Fruit fly (Drosophila melanogaster) whole organism, pupa: Measurements from ENCODE around the gene CG4768.

Experiments
- CG10348 ChIP-seq: fragments of 200-800 bp; sonication (Bioruptor generic); IDR thresholded peaks from 2 replicates; pipeline ENCODE4 v1.3.6; 2022; ENCODE audit warnings: missing biosample characterization, missing genetic modification characterization
- CG12605 ChIP-seq: fragments of 200-800 bp; sonication (Bioruptor generic); IDR thresholded peaks from 2 replicates; pipeline ENCODE4 v1.3.6; 2022; ENCODE audit warnings: missing biosample characterization, missing genetic modification characterization
- CG13204 ChIP-seq: fragments of 200-800 bp; sonication (Bioruptor generic); optimal IDR thresholded peaks from 2 replicates; lab custom pipeline; 2018; ENCODE audit warnings: missing biosample characterization, mild to moderate bottlenecking, missing genetic modification characterization, moderate library complexity
- CG14655 ChIP-seq: fragments of 200-800 bp; sonication (Bioruptor generic); optimal IDR thresholded peaks from 3 replicates; lab custom pipeline; 2017; ENCODE audit warnings: mild to moderate bottlenecking, missing biosample characterization, missing genetic modification reagents, missing genetic modification characterization
- CG15710 ChIP-seq: fragments of 200-800 bp; sonication (Bioruptor generic); optimal IDR thresholded peaks from 2 replicates; lab custom pipeline; 2018; ENCODE audit warnings: missing biosample characterization, mild to moderate bottlenecking, missing genetic modification characterization, moderate library complexity
- CG17806 ChIP-seq: fragments of 200-800 bp; sonication (Bioruptor generic); optimal IDR thresholded peaks from 2 replicates; lab custom pipeline; 2018; ENCODE audit warnings: missing biosample characterization, mild to moderate bottlenecking, missing genetic modification characterization, moderate library complexity
- CG32121 ChIP-seq: fragments of 200-800 bp; sonication (Bioruptor generic); IDR thresholded peaks from 2 replicates; pipeline ENCODE4 v1.3.6; 2022; ENCODE audit warnings: missing biosample characterization, missing genetic modification characterization
- CG34367 ChIP-seq: fragments of 200-800 bp; sonication (Bioruptor generic); optimal IDR thresholded peaks from 2 replicates; lab custom pipeline; 2018; ENCODE audit warnings: missing biosample characterization, mild to moderate bottlenecking, missing genetic modification characterization
- CG4496 ChIP-seq: fragments of 200-800 bp; sonication (Bioruptor generic); IDR thresholded peaks from 3 replicates; pipeline ENCODE4 v1.3.6; 2022; ENCODE audit warnings: missing biosample characterization, missing genetic modification characterization
- CG8159 ChIP-seq: fragments of 200-800 bp; sonication (Bioruptor generic); optimal IDR thresholded peaks from 3 replicates; lab custom pipeline; 2018; ENCODE audit warnings: missing biosample characterization, mild to moderate bottlenecking, missing genetic modification characterization, moderate library complexity
- CG8301 ChIP-seq: fragments of 200-800 bp; sonication (Bioruptor generic); optimal IDR thresholded peaks from 2 replicates; lab custom pipeline; 2018; ENCODE audit warnings: missing biosample characterization, mild to moderate bottlenecking, missing genetic modification characterization
- CG9948 ChIP-seq: fragments of 200-800 bp; sonication (Bioruptor generic); optimal IDR thresholded peaks from 2 replicates; lab custom pipeline; 2018; ENCODE audit warnings: missing biosample characterization, mild to moderate bottlenecking, missing genetic modification characterization, moderate library complexity
- D1 ChIP-seq: fragments of 200-800 bp; sonication (Bioruptor generic); optimal IDR thresholded peaks from 2 replicates; lab custom pipeline; 2018; ENCODE audit warnings: missing biosample characterization, mild to moderate bottlenecking, missing genetic modification characterization, moderate library complexity
- EcR ChIP-seq: fragments of 200-800 bp; sonication (Bioruptor generic); optimal IDR thresholded peaks from 3 replicates; lab custom pipeline; 2019; ENCODE audit warnings: missing biosample characterization, missing genetic modification characterization, mild to moderate bottlenecking, moderate library complexity, missing genetic modification reagents
- Ets98B ChIP-seq: fragments of 200-800 bp; sonication (Bioruptor generic); IDR thresholded peaks from 2 replicates; pipeline ENCODE4 v1.3.6; 2022; ENCODE audit warnings: missing biosample characterization, missing genetic modification characterization
- Pif1A ChIP-seq: fragments of 200-800 bp; sonication (Bioruptor generic); optimal IDR thresholded peaks from 3 replicates; lab custom pipeline; 2016; ENCODE audit warnings: missing biosample characterization, missing genetic modification characterization
- Pif1B ChIP-seq: fragments of 200-800 bp; sonication (Bioruptor generic); optimal IDR thresholded peaks from 3 replicates; lab custom pipeline; 2016; ENCODE audit warnings: missing biosample characterization, missing genetic modification characterization
- Snoo ChIP-seq: fragments of 200-800 bp; sonication (Bioruptor generic); optimal IDR thresholded peaks from 3 replicates; lab custom pipeline; 2017; ENCODE audit warnings: missing biosample characterization, mild to moderate bottlenecking, missing genetic modification characterization, inconsistent platforms
- fd96Ca ChIP-seq: fragments of 200-800 bp; sonication (Bioruptor generic); IDR thresholded peaks from 3 replicates; pipeline ENCODE4 v1.3.6; 2022; ENCODE audit warnings: missing biosample characterization, missing genetic modification characterization
- gl ChIP-seq: fragments of 200-800 bp; sonication (Bioruptor generic); optimal IDR thresholded peaks from 2 replicates; lab custom pipeline; 2018; ENCODE audit warnings: missing biosample characterization, mild to moderate bottlenecking, missing genetic modification characterization
- rn ChIP-seq: fragments of 200-800 bp; sonication (Bioruptor generic); IDR thresholded peaks from 2 replicates; pipeline ENCODE4 v1.3.6; 2022; ENCODE audit warnings: missing biosample characterization, missing genetic modification characterization

CG4768 gene

DNA sequence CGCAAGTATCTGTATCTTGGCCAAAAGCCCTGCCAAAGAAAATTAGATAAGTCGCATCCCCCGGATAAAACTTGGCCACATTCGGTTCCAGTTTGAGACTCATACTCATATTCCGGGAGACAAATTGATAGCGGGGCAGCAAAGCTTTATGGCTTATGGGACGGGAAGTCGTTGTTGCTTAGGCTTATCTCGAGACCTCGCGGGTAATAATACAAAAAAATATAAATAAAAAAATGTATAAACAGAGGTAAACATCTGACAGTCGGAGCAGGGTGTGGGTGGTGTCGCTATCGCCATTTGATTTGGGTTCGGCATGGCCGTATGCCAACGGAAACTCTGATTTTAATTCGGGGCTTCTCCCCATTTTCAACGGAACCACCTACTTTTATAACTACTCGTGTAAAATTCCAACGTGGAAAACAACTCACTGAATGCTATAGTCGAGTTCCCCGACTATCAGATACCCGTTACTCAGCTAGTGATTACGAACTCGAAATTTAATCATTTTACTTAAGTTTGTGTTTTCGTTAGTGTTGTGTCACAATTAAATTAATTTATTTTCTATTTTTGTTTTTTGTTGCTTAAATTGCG, 45.8 kb downstream of the CG4768 start:
- TF ChIP-seq fd96Ca (0 out of 3 replicates have a peak, but pooled peaks have one; percentile 24), CG8159 (no peak)

DNA sequence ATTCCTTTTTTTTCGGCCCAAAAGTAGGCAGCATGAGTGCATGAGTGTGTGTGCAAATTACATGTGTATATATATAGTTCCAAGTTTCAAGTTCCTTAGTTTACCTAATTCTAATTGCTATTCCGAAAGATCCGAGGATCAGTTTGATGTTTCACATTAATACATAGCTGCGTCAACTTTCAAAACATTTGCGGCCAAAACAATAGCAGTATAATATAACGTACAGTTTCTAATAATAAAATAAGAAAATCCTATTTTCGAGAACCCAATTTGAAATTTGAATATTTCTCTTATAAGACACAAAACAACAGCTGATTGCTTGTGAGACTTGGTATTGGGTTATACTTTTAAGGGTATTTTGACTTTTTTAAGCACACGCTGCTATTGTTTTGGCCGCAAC, 47.1 kb downstream of the CG4768 start:
- TF ChIP-seq CG14655 (GFP tag; lab: Kevin White, UChicago): peak; percentile 3
- TF ChIP-seq CG32121: no peak
- TF ChIP-seq CG8301: peak; percentile 4

- TF ChIP-seq CG32121: no peak
- peak; percentile 39 for TF ChIP-seq D1
- TF ChIP-seq, all 21 proteins: peak for 1
Measured at dm6 chrX:16839905-16840304, 48.0 kb downstream of the CG4768 start.

- TF ChIP-seq CG17806 (tag; lab: Kevin White, UChicago): no peak
- no peak for TF ChIP-seq CG34367 (tag; lab: Kevin White, UChicago)
- no peak for TF ChIP-seq CG10348 (GFP tag; lab: Robert Waterston, UW)
- TF ChIP-seq CG14655 (GFP tag; lab: Kevin White, UChicago): no peak
- no peak for TF ChIP-seq CG15710 (tag; lab: Kevin White, UChicago)
- no peak for TF ChIP-seq CG12605 (GFP tag; lab: Robert Waterston, UW)
- no peak for TF ChIP-seq rn (GFP tag; lab: Robert Waterston, UW)
- TF ChIP-seq gl (tag; lab: Kevin White, UChicago): no peak
- TF ChIP-seq CG13204 (GFP tag; lab: Kevin White, UChicago): no peak
- TF ChIP-seq EcR: no peak
- TF ChIP-seq CG8159: no peak
- TF ChIP-seq Ets98B: no peak
- no peak for TF ChIP-seq Pif1B
- TF ChIP-seq D1: no peak
- TF ChIP-seq CG8301: no peak
- no peak for TF ChIP-seq CG4496 (GFP tag; lab: Robert Waterston, UW)
- TF ChIP-seq CG32121: no peak
- no peak for TF ChIP-seq CG9948 (tag; lab: Kevin White, UChicago)
Measured at dm6 chrX:16844295-16844694, 52.4 kb downstream of the CG4768 start, which contains the start of gene RSG7. RSG7 (minus strand) TSS chrX:16844433.

DNA sequence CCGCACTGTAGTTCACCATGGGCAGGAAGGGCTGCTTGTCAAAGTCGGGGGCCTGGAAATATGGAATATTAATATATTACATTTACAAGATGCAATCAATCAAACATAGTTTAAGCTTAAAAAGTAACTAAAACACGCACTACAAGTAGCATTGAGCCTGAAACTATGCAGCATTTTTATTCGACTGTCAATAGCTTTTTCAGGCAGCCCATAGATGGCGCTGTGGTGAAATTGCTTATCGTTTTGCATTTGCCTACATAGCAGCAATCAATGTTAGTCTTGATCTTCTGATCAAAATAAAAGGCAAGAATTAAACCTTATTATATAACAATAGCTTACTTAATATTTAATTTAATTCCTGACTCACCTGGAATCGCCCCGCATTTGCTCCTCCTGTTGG, 54.7 kb downstream of the CG4768 start:
- no peak for TF ChIP-seq CG12605 (GFP tag; lab: Robert Waterston, UW)
- TF ChIP-seq CG17806 (tag; lab: Kevin White, UChicago): no peak
- TF ChIP-seq fd96Ca: no peak
- TF ChIP-seq CG32121: no peak
- no peak for TF ChIP-seq Pif1B
- no peak for TF ChIP-seq CG15710 (tag; lab: Kevin White, UChicago)
- no peak for TF ChIP-seq CG8301
- no peak for TF ChIP-seq rn (GFP tag; lab: Robert Waterston, UW)
- TF ChIP-seq CG4496 (GFP tag; lab: Robert Waterston, UW): no peak
- no peak for TF ChIP-seq CG13204 (GFP tag; lab: Kevin White, UChicago)
- no peak for TF ChIP-seq CG14655 (GFP tag; lab: Kevin White, UChicago)
- TF ChIP-seq Snoo (tag; lab: Kevin White, UChicago): no peak
- no peak for TF ChIP-seq CG34367 (tag; lab: Kevin White, UChicago)
- no peak for TF ChIP-seq gl (tag; lab: Kevin White, UChicago)
- TF ChIP-seq Pif1A: no peak
- no peak for TF ChIP-seq CG8159
- TF ChIP-seq CG9948 (tag; lab: Kevin White, UChicago): no peak
- no peak for TF ChIP-seq Ets98B
- TF ChIP-seq EcR: no peak
- no peak for TF ChIP-seq D1
